Worm (Caenorhabditis elegans) whole organism, L1 larva: Measurements from ENCODE around the gene C30G12.6.

ENCODE experiments used
- nhr-76 ChIP-seq: sonication (generic microtip); optimal IDR thresholded peaks from 2 replicates; lab custom pipeline; 2017; ENCODE audit warnings: missing biosample characterization, missing genetic modification characterization
- pqm-1 ChIP-seq: sonication (generic microtip); optimal IDR thresholded peaks from 3 replicates; lab custom pipeline; 2017; ENCODE audit warnings: missing biosample characterization, missing genetic modification characterization
- ztf-11 ChIP-seq, 2 experiments: sonication (generic microtip); optimal IDR thresholded peaks; 2 replicates each; lab custom pipeline; 2016 to 2017; ENCODE audit warnings: missing genetic modification characterization in 2 of 2, missing biosample characterization in 1 of 2, missing compliant biosample characterization in 1 of 2

ce11 chrII:7280584-7280983, 15.2 kb downstream of the C30G12.6 start:
- TF ChIP-seq pqm-1: no peak
- TF ChIP-seq ztf-11 (tag; optimal IDR thresholded peaks at IDR 0.05; lab: Kevin White, UChicago): no peak
- no peak for TF ChIP-seq nhr-76 (tag; lab: Kevin White, UChicago)
